Worm (Caenorhabditis elegans) whole organism, L4 larva: ENCODE measurements around the gene C06G1.1.

Source experiments
- dpl-1 ChIP-seq: fragments of 150-350 bp; optimal IDR thresholded peaks from 2 replicates; lab custom pipeline; 2014; ENCODE audit warnings: missing biosample characterization, missing genetic modification reagents, missing genetic modification characterization
- fos-1 ChIP-seq: fragments of 150-350 bp; optimal IDR thresholded peaks from 2 replicates; lab custom pipeline; 2014; ENCODE audit warnings: missing biosample characterization, missing genetic modification characterization
- hlh-30 ChIP-seq: sonication (generic microtip); optimal IDR thresholded peaks from 2 replicates; lab custom pipeline; 2017; ENCODE audit warnings: antibody characterized with exemption, mild to moderate bottlenecking, missing genetic modification characterization, missing compliant biosample characterization; ENCODE audit not compliant: insufficient read depth
- jun-1 ChIP-seq: fragments of 150-350 bp; optimal IDR thresholded peaks from 2 replicates; lab custom pipeline; 2014; ENCODE audit warnings: missing biosample characterization, missing genetic modification reagents, missing genetic modification characterization
- nhr-10 ChIP-seq: fragments of 150-350 bp; optimal IDR thresholded peaks from 2 replicates; lab custom pipeline; 2014; ENCODE audit warnings: missing biosample characterization, missing genetic modification characterization
- nhr-6 ChIP-seq: fragments of 150-350 bp; optimal IDR thresholded peaks from 2 replicates; lab custom pipeline; 2014; ENCODE audit warnings: missing biosample characterization, missing genetic modification characterization
- skn-1 ChIP-seq: fragments of 150-350 bp; optimal IDR thresholded peaks from 2 replicates; lab custom pipeline; 2014; ENCODE audit warnings: missing biosample characterization, missing genetic modification characterization
- unc-62 ChIP-seq, 3 experiments: fragments of 150-350 bp in 1 of 3; sonication (generic microtip); optimal IDR thresholded peaks in 2 of 3; peaks in 1 of 3; 1 replicate in 1 of 3; 2 replicates in 2 of 3; lab custom pipeline; 2014 to 2017; ENCODE audit warnings: missing biosample characterization in 3 of 3, missing genetic modification characterization in 3 of 3, missing genetic modification reagents in 3 of 3, missing genotype in 1 of 3

ce11 chrX:16647222-16647621, 14.1 kb downstream of the C06G1.1 start:
- TF ChIP-seq dpl-1 (GFP tag; lab: Kevin White, UChicago), result no peak
- TF ChIP-seq nhr-6, result no peak
- TF ChIP-seq nhr-10 (tag; lab: Kevin White, UChicago), result no peak
- TF ChIP-seq fos-1 (tag; lab: Kevin White, UChicago), result no peak
- no peak for TF ChIP-seq unc-62 (GFP tag; optimal IDR thresholded peaks at IDR 0.05 in 1 of 2; lab: Kevin White, UChicago)
- no peak for TF ChIP-seq unc-62 (tag; optimal IDR thresholded peaks at IDR 0.05; lab: Kevin White, UChicago)
- TF ChIP-seq hlh-30 (tag; lab: Kevin White, UChicago), result no peak
- TF ChIP-seq jun-1, result no peak
- TF ChIP-seq skn-1 (tag; lab: Kevin White, UChicago), result no peak
